Worm (Caenorhabditis elegans) whole organism, midembryonic: ENCODE measurements around the gene nhr-116.

ENCODE experiments used
- cog-1 ChIP-seq: sonication (generic microtip); optimal IDR thresholded peaks from 2 replicates; lab custom pipeline; 2016; ENCODE audit warnings: missing genetic modification characterization, missing compliant biosample characterization
- flt-1 ChIP-seq: fragments of 200-800 bp; sonication (Bioruptor generic); IDR thresholded peaks from 2 replicates; pipeline ENCODE4 v1.3.6; 2022; ENCODE audit warnings: missing genetic modification characterization, missing compliant biosample characterization
- klf-2 ChIP-seq: fragments of 200-800 bp; sonication (Bioruptor generic); conservative IDR thresholded peaks from 2 replicates; pipeline ENCODE4 v1.3.6; 2022; ENCODE audit warnings: missing genetic modification reagents, missing genetic modification characterization, missing compliant biosample characterization
- med-1 ChIP-seq: sonication (generic microtip); optimal IDR thresholded peaks from 2 replicates; lab custom pipeline; 2017; ENCODE audit warnings: missing genetic modification characterization, mild to moderate bottlenecking, missing compliant biosample characterization, antibody characterized with exemption, missing genetic modification reagents; ENCODE audit not compliant: insufficient read depth
- tab-1 ChIP-seq: fragments of 200-800 bp; sonication (Bioruptor generic); IDR thresholded peaks from 2 replicates; pipeline ENCODE4 v1.3.6; 2022; ENCODE audit warnings: missing genetic modification characterization, missing compliant biosample characterization

DNA sequence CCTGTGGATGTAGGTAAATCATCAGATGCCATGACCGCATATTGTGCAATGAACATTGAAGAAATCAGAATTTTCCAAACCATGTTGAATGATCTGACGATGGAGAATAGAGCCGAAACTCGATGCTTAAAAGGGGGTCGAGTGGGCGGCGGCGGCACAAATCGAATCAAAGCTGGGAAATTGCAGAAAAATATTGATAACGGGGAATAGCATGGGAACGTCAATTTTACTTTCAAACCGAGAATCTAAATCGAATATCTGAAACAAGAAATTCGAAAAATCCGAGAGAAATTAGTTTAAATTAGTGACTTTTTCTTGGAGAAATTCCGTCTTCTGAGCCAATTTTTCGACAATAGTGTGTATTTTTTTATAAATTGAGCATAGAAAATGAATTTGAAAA lies 4.0 kb downstream of the nhr-116 start, which contains the start of gene F09C6.10:
- TF ChIP-seq tab-1 (GFP tag; lab: Robert Waterston, UW): no peak
- no peak for TF ChIP-seq cog-1 (tag; lab: Kevin White, UChicago)
- no peak for TF ChIP-seq flt-1 (GFP tag; lab: Robert Waterston, UW)
- TF ChIP-seq med-1: no peak
- no peak for TF ChIP-seq klf-2
